Worm (Caenorhabditis elegans): ENCODE data around the gene srh-174.

The srh-174 gene

DNA sequence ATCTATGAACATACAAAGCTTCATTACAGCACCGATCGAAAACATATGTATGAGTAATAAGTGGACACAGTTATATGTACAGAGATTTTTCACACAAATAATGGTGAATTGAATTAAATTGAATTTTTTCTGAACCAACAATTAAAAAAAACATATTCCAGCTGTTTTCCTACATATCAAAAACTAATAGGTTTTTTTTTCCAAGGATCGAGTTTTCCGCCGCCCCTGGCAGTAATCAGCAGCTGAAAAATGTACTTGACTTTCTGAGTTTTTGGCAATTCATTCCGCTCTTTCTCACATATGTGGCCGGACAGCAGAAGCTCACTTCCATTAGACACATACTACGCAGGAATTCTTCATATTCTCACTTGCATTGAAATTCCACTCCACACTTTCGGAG, at the start of gene srh-174:
srh-174 (plus strand) TSS at position 301 of the 400 bp plus-strand sequence.
- no peak for TF ChIP-seq ceh-6 (GFP tag; optimal IDR thresholded peaks at IDR 0.05)
- TF ChIP-seq T23F11.4 (GFP tag; optimal IDR thresholded peaks at IDR 0.05), result no peak
- no peak for TF ChIP-seq pat-9 (tag; optimal IDR thresholded peaks at IDR 0.05)
- TF ChIP-seq C08G9.2 (tag; optimal IDR thresholded peaks at IDR 0.05), result no peak
- no peak for TF ChIP-seq zip-5 (tag; optimal IDR thresholded peaks at IDR 0.05)
- TF ChIP-seq elt-2 (tag; optimal IDR thresholded peaks at IDR 0.05), result no peak
- no peak for TF ChIP-seq madf-2 (tag; optimal IDR thresholded peaks at IDR 0.05)
- no peak for TF ChIP-seq unc-55 (GFP tag; optimal IDR thresholded peaks at IDR 0.05)
- no peak for TF ChIP-seq lim-6 (tag; optimal IDR thresholded peaks at IDR 0.05)
- TF ChIP-seq lin-11 (tag; optimal IDR thresholded peaks at IDR 0.05), result no peak
- TF ChIP-seq gmeb-2 (tag; optimal IDR thresholded peaks at IDR 0.05), result no peak
- no peak for TF ChIP-seq Y22D7AL.16 (tag; optimal IDR thresholded peaks at IDR 0.05)
- TF ChIP-seq ceh-9 (tag; optimal IDR thresholded peaks at IDR 0.05), result no peak
- no peak for TF ChIP-seq K09A11.1 (tag; optimal IDR thresholded peaks at IDR 0.05; ENCODE audit: insufficient read depth)
- no peak for TF ChIP-seq nfya-1 (tag; optimal IDR thresholded peaks at IDR 0.05)

DNA sequence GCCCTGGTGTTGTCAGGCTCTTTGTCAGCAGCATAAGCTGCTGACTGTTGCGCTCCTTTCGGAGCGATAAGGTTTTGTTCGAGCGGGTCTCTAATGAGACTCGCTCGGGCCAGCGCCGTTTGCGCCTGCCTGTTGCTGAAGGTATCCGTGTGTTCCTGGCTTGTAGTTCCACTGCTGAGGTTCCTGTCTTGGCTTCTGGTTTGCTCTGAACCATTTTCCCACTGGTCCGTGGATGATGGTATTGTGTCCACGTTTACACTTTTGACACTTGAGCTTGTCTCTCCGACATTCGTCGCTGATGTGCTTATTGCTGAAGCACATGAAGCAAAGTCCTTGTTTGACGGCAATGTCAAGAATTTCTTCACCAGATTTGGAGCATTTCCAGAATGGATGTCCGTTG, 27.3 kb upstream of the srh-174 start:
- no peak for TF ChIP-seq madf-2 (tag; optimal IDR thresholded peaks at IDR 0.05)
- TF ChIP-seq unc-86 (tag; optimal IDR thresholded peaks at IDR 0.05), result no peak
- TF ChIP-seq pqm-1 (tag; optimal IDR thresholded peaks at IDR 0.05), result no peak
- TF ChIP-seq sox-4 (tag; optimal IDR thresholded peaks at IDR 0.05), result no peak
- TF ChIP-seq hlh-6 (tag; optimal IDR thresholded peaks at IDR 0.05), result peak; percentile 24
- no peak for TF ChIP-seq eyg-1 (tag; optimal IDR thresholded peaks at IDR 0.05)
- no peak for TF ChIP-seq pros-1 (tag; optimal IDR thresholded peaks at IDR 0.05)
- no peak for TF ChIP-seq fax-1 (tag; optimal IDR thresholded peaks at IDR 0.05)
- no peak for TF ChIP-seq npax-4 (tag; optimal IDR thresholded peaks at IDR 0.05)

DNA sequence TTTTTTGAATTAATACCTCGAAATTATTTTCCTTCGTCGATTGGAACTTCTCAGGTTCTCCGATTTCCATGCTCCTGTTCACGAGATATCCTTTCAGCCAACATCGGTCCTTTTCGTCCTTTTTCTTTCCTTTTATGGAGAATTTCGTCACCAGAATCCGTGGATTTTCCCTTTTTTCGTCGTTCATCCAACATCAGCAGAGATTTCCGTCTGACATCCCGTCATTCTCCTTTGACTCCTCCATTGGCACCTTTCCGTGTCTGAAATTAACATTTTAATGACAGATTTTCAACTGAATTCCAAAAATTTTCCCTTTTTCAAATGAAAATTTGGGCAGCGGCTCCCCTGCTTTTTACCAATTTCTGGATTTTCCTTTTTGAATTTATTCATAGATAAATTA, 23.6 kb upstream of the srh-174 start:
- TF ChIP-seq npax-4 (tag; optimal IDR thresholded peaks at IDR 0.05), result no peak
- no peak for TF ChIP-seq ref-2 (tag; optimal IDR thresholded peaks at IDR 0.05)
- TF ChIP-seq elt-2 (tag; optimal IDR thresholded peaks at IDR 0.05), result no peak
- TF ChIP-seq sox-2 (GFP tag; IDR thresholded peaks at IDR 0.05), result no peak
- TF ChIP-seq ceh-31 (tag; optimal IDR thresholded peaks at IDR 0.05), result no peak
- no peak for TF ChIP-seq pha-4 (tag; optimal IDR thresholded peaks at IDR 0.05)
- no peak for TF ChIP-seq ceh-30 (tag; optimal IDR thresholded peaks at IDR 0.05)
- TF ChIP-seq F13H6.1 (tag; optimal IDR thresholded peaks at IDR 0.05), result no peak
- TF ChIP-seq ceh-9 (tag; optimal IDR thresholded peaks at IDR 0.05), result no peak
- TF ChIP-seq che-1 (tag; optimal IDR thresholded peaks at IDR 0.05), result no peak
- TF ChIP-seq pqm-1 (tag; optimal IDR thresholded peaks at IDR 0.05), result no peak
- TF ChIP-seq unc-3 (GFP tag; conservative IDR thresholded peaks at IDR 0.05), result no peak
- TF ChIP-seq unc-3 (tag; optimal IDR thresholded peaks at IDR 0.05), result no peak
- no peak for TF ChIP-seq rnt-1 (tag; optimal IDR thresholded peaks at IDR 0.05)

DNA sequence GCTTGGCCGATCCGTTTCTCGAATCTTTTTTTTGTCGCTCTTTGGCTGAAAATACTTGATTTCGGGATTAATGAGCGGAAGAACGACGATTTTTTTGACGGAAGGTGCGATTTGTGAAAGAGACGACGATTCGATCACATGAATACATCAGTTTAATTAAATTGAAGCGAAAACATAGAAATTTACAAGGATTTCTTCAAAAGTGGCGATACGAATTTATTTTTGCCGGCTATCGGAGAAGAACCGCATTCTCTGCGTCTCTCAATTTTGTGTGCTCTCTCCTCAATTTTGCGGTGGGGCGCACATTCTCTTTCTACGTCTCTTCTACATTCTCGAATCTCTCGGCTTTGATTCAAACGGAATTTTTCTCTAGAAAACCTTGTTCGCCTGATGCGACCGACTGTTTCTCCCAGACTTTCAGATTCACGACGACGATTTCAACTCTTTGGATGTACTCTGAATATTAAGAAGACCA, 23.1 kb upstream of the srh-174 start, which contains the start of gene F40D4.17:
F40D4.17 (minus strand) TSS at position 51 of the 475 bp plus-strand sequence.
- TF ChIP-seq elt-4 (tag; optimal IDR thresholded peaks at IDR 0.05), result no peak
- TF ChIP-seq hlh-30 (tag; optimal IDR thresholded peaks at IDR 0.05; ENCODE audit: insufficient read depth), result no peak
- TF ChIP-seq F13H6.1 (tag; optimal IDR thresholded peaks at IDR 0.05), result no peak
- TF ChIP-seq lim-6 (tag; optimal IDR thresholded peaks at IDR 0.05), result no peak
- no peak for TF ChIP-seq ceh-18 (tag; optimal IDR thresholded peaks at IDR 0.05)
- no peak for TF ChIP-seq pat-9 (tag; optimal IDR thresholded peaks at IDR 0.05)
- TF ChIP-seq ceh-24 (tag; optimal IDR thresholded peaks at IDR 0.05), result no peak
- no peak for TF ChIP-seq sdc-2 (tag; optimal IDR thresholded peaks at IDR 0.05)
- no peak for TF ChIP-seq npax-4 (tag; optimal IDR thresholded peaks at IDR 0.05)
- TF ChIP-seq hlh-6 (tag; optimal IDR thresholded peaks at IDR 0.05), result no peak
- no peak for TF ChIP-seq sox-2 (GFP tag; IDR thresholded peaks at IDR 0.05)
- no peak for TF ChIP-seq eyg-1 (tag; optimal IDR thresholded peaks at IDR 0.05)
- no peak for TF ChIP-seq pha-4 (tag; optimal IDR thresholded peaks at IDR 0.05)
- no peak for TF ChIP-seq C38D4.7 (GFP tag; optimal IDR thresholded peaks at IDR 0.05)
- TF ChIP-seq pha-2 (tag; optimal IDR thresholded peaks at IDR 0.05), result no peak
- TF ChIP-seq ceh-6 (GFP tag; optimal IDR thresholded peaks at IDR 0.05), result no peak
- TF ChIP-seq syd-9 (tag; optimal IDR thresholded peaks at IDR 0.05), result no peak
- TF ChIP-seq ceh-14 (tag; optimal IDR thresholded peaks at IDR 0.05), result no peak
- TF ChIP-seq dve-1 (tag; optimal IDR thresholded peaks at IDR 0.05), result no peak

Measured in whole organism, late embryonic.